Worm (Caenorhabditis elegans) whole organism, L2 larva: ENCODE results near the gene ech-6.

Experiments used
- C34F6.9 ChIP-seq: fragments of 150-350 bp; optimal IDR thresholded peaks from 2 replicates; lab custom pipeline; 2014; ENCODE audit warnings: missing biosample characterization, missing genetic modification characterization
- F13H6.1 ChIP-seq: sonication (generic microtip); optimal IDR thresholded peaks from 2 replicates; lab custom pipeline; 2016; ENCODE audit warnings: missing genetic modification characterization, missing compliant biosample characterization
- R02D3.7 ChIP-seq: fragments of 150-350 bp; optimal IDR thresholded peaks from 2 replicates; lab custom pipeline; 2014; ENCODE audit warnings: missing biosample characterization, missing genetic modification characterization
- Y55F3AM.14 ChIP-seq: fragments of 200-800 bp; sonication (Bioruptor generic); optimal IDR thresholded peaks from 2 replicates; lab custom pipeline; 2018; ENCODE audit warnings: mild to moderate bottlenecking, missing genetic modification characterization, missing compliant biosample characterization
- ZK546.5 ChIP-seq: sonication (generic microtip); optimal IDR thresholded peaks from 2 replicates; lab custom pipeline; 2017; ENCODE audit warnings: missing biosample characterization, missing genetic modification characterization
- alr-1 ChIP-seq: fragments of 150-350 bp; optimal IDR thresholded peaks from 2 replicates; lab custom pipeline; 2014; ENCODE audit warnings: missing biosample characterization, missing genetic modification characterization
- ama-1 ChIP-seq: fragments of 150-350 bp; optimal IDR thresholded peaks from 2 replicates; lab custom pipeline; 2018; ENCODE audit warnings: inconsistent platforms
- blmp-1 ChIP-seq: sonication (generic microtip); optimal IDR thresholded peaks from 2 replicates; lab custom pipeline; 2017; ENCODE audit warnings: missing genetic modification characterization, mild to moderate bottlenecking, missing compliant biosample characterization, antibody characterized with exemption, moderate library complexity; ENCODE audit not compliant: insufficient read depth
- ceh-16 ChIP-seq: fragments of 150-350 bp; optimal IDR thresholded peaks from 2 replicates; lab custom pipeline; 2014; ENCODE audit warnings: missing biosample characterization, missing genetic modification characterization
- ceh-82 ChIP-seq: fragments of 150-350 bp; optimal IDR thresholded peaks from 2 replicates; lab custom pipeline; 2014; ENCODE audit warnings: missing biosample characterization, missing genetic modification characterization
- crh-2 ChIP-seq: sonication (generic microtip); optimal IDR thresholded peaks from 2 replicates; lab custom pipeline; 2017; ENCODE audit warnings: missing biosample characterization, missing genetic modification characterization
- dmd-4 ChIP-seq: sonication (generic microtip); optimal IDR thresholded peaks from 2 replicates; lab custom pipeline; 2017; ENCODE audit warnings: missing biosample characterization, missing genetic modification characterization
- egl-27 ChIP-seq: sonication (generic microtip); optimal IDR thresholded peaks from 3 replicates; lab custom pipeline; 2017; ENCODE audit warnings: missing biosample characterization, missing genetic modification reagents, missing genetic modification characterization
- elt-1 ChIP-seq: fragments of 150-350 bp; optimal IDR thresholded peaks from 2 replicates; lab custom pipeline; 2014; ENCODE audit warnings: missing biosample characterization, missing genetic modification characterization
- elt-3 ChIP-seq: sonication (generic microtip); optimal IDR thresholded peaks from 2 replicates; lab custom pipeline; 2017; ENCODE audit warnings: missing biosample characterization, missing genetic modification characterization
- lin-13 ChIP-seq: fragments of 150-350 bp; optimal IDR thresholded peaks from 2 replicates; lab custom pipeline; 2014; ENCODE audit warnings: missing biosample characterization, missing genetic modification reagents, missing genetic modification characterization
- lin-39 ChIP-seq: fragments of 150-350 bp; optimal IDR thresholded peaks from 2 replicates; lab custom pipeline; 2014; ENCODE audit warnings: missing biosample characterization, missing genetic modification reagents, missing genetic modification characterization
- lsy-2 ChIP-seq, 2 experiments: fragments of 150-350 bp in 1 of 2; sonication (generic microtip) in 1 of 2; optimal IDR thresholded peaks; 2 replicates each; lab custom pipeline; 2014 to 2017; ENCODE audit warnings: missing biosample characterization in 2 of 2, missing genetic modification characterization in 2 of 2
- mbf-1 ChIP-seq: sonication (generic microtip); optimal IDR thresholded peaks from 2 replicates; lab custom pipeline; 2017; ENCODE audit warnings: missing biosample characterization, missing genetic modification characterization
- nhr-11 ChIP-seq: fragments of 150-350 bp; optimal IDR thresholded peaks from 2 replicates; lab custom pipeline; 2014; ENCODE audit warnings: missing biosample characterization, missing genetic modification characterization
- nhr-12 ChIP-seq: fragments of 150-350 bp; optimal IDR thresholded peaks from 2 replicates; lab custom pipeline; 2014; ENCODE audit warnings: missing biosample characterization, missing genetic modification characterization
- nhr-129 ChIP-seq: fragments of 150-350 bp; optimal IDR thresholded peaks from 2 replicates; lab custom pipeline; 2014; ENCODE audit warnings: missing biosample characterization, missing genetic modification characterization
- nhr-21 ChIP-seq: fragments of 150-350 bp; optimal IDR thresholded peaks from 2 replicates; lab custom pipeline; 2014; ENCODE audit warnings: missing biosample characterization, missing genetic modification characterization
- nhr-23 ChIP-seq: fragments of 150-350 bp; optimal IDR thresholded peaks from 2 replicates; lab custom pipeline; 2014; ENCODE audit warnings: missing biosample characterization, missing genetic modification reagents, missing genetic modification characterization
- nhr-237 ChIP-seq: fragments of 150-350 bp; optimal IDR thresholded peaks from 2 replicates; lab custom pipeline; 2014; ENCODE audit warnings: missing biosample characterization, missing genetic modification characterization
- nhr-25 ChIP-seq: fragments of 150-350 bp; sonication (generic microtip); optimal IDR thresholded peaks from 3 replicates; lab custom pipeline; 2014; ENCODE audit warnings: missing biosample characterization, missing genetic modification characterization
- nhr-77 ChIP-seq: fragments of 150-350 bp; optimal IDR thresholded peaks from 2 replicates; lab custom pipeline; 2014; ENCODE audit warnings: missing biosample characterization, missing genetic modification characterization
- skn-1 ChIP-seq: sonication (generic microtip); optimal IDR thresholded peaks from 2 replicates; lab custom pipeline; 2017; ENCODE audit warnings: missing biosample characterization, missing genetic modification characterization
- sma-3 ChIP-seq: sonication (generic microtip); optimal IDR thresholded peaks from 2 replicates; lab custom pipeline; 2016; ENCODE audit warnings: missing genetic modification reagents, missing genetic modification characterization, missing compliant biosample characterization
- sma-9 ChIP-seq, 2 experiments: fragments of 150-350 bp in 1 of 2; sonication (generic microtip) in 1 of 2; optimal IDR thresholded peaks; 2 replicates each; lab custom pipeline; 2014 to 2016; ENCODE audit warnings: missing genetic modification characterization in 2 of 2, mild to moderate bottlenecking in 1 of 2, missing biosample characterization in 1 of 2, missing compliant biosample characterization in 1 of 2, missing genetic modification reagents in 1 of 2, moderate library complexity in 1 of 2
- snpc-4 ChIP-seq: fragments of 150-350 bp; optimal IDR thresholded peaks from 2 replicates; lab custom pipeline; 2014; ENCODE audit warnings: missing biosample characterization, missing genetic modification characterization
- unc-39 ChIP-seq: fragments of 150-350 bp; optimal IDR thresholded peaks from 2 replicates; lab custom pipeline; 2014; ENCODE audit warnings: missing biosample characterization, missing genetic modification characterization
- unc-55 ChIP-seq: fragments of 150-350 bp; sonication (generic microtip); optimal IDR thresholded peaks from 3 replicates; lab custom pipeline; 2014; ENCODE audit warnings: missing biosample characterization, missing genetic modification reagents, missing genetic modification characterization
- unc-62 ChIP-seq: fragments of 150-350 bp; optimal IDR thresholded peaks from 2 replicates; lab custom pipeline; 2014; ENCODE audit warnings: missing biosample characterization, missing genetic modification reagents, missing genetic modification characterization
- ztf-4 ChIP-seq: fragments of 150-350 bp; optimal IDR thresholded peaks from 2 replicates; lab custom pipeline; 2014; ENCODE audit warnings: missing biosample characterization, missing genetic modification characterization

Gene ech-6

DNA sequence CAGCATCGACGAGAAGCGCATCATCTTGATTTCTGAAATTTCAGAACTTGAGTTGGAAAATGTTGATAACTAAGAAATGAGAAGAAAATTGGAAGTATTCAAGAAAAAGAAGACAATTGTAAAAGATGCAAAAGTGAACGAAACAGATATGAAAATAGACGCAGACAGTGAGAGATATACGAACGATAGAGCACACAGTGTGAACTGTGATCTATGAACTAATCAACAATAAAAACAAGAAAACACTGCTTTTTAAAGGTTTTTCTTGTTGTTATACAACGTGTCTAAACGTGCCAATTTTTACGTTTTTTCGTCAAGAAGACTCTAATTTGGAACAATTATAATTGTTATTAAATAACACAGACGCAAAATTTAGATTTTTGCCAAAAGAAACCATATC, at the start of gene ech-6:
TSS of gene ech-6 (minus strand) at position 32 of the 400 bp plus-strand sequence.
- TF ChIP-seq nhr-129, result peak; percentile 45
- no peak for TF ChIP-seq unc-62 (GFP tag; lab: Kevin White, UChicago)
- TF ChIP-seq nhr-23 (tag; lab: Kevin White, UChicago), result no peak
- no peak for TF ChIP-seq dmd-4 (tag; lab: Kevin White, UChicago)
- TF ChIP-seq sma-3 (GFP tag; lab: Kevin White, UChicago), result peak; percentile 44
- TF ChIP-seq sma-9 (GFP tag; optimal IDR thresholded peaks at IDR 0.05; lab: Kevin White, UChicago), result peak; percentile 84
- no peak for TF ChIP-seq sma-9 (tag; optimal IDR thresholded peaks at IDR 0.05; lab: Kevin White, UChicago)
- TF ChIP-seq crh-2, result peak; percentile 73
- no peak for TF ChIP-seq ceh-16 (tag; lab: Kevin White, UChicago)
- peak; percentile 10 for TF ChIP-seq unc-55 (GFP tag; lab: Kevin White, UChicago)
- TF ChIP-seq lsy-2 (tag; optimal IDR thresholded peaks at IDR 0.05; lab: Kevin White, UChicago), result peak in 1 of 2 experiments; percentile 60
- TF ChIP-seq mbf-1 (tag; lab: Kevin White, UChicago), result no peak
- peak; percentile 18 for TF ChIP-seq ama-1 (lab: Kevin White, UChicago)
- peak; percentile 52 for TF ChIP-seq C34F6.9 (tag; lab: Kevin White, UChicago)
- TF ChIP-seq lin-13 (GFP tag; lab: Kevin White, UChicago), result no peak
- TF ChIP-seq, all 48 proteins: peak for 8

DNA sequence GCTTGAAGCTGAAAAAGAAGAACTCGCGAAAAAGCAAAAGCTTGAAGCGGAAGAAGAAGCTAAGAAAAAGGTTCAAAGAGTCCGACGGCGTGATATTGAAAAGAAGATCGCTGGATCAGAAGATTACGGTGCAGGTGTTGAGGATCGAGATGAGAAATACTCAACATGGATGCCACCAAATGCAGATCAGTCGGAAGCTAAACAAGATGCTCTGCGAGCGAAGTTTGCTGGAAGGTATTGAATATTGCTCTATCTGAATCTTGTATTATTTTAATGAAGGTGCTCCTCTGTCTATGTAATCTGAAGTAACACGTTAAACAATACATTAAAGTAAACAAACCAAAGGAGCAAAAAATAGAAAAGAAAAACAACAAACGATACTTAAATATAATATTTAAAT, 49.4 kb upstream of the ech-6 start:
- TF ChIP-seq blmp-1 (tag; lab: Kevin White, UChicago), result no peak
- no peak for TF ChIP-seq sma-3 (GFP tag; lab: Kevin White, UChicago)
- no peak for TF ChIP-seq ceh-16 (tag; lab: Kevin White, UChicago)
- TF ChIP-seq nhr-129, result no peak
- TF ChIP-seq ceh-82 (tag; lab: Kevin White, UChicago), result no peak
- TF ChIP-seq crh-2, result no peak
- TF ChIP-seq dmd-4 (tag; lab: Kevin White, UChicago), result no peak
- TF ChIP-seq ztf-4 (tag; lab: Kevin White, UChicago), result no peak
- TF ChIP-seq snpc-4 (tag; lab: Kevin White, UChicago), result no peak
- TF ChIP-seq ZK546.5, result no peak

DNA sequence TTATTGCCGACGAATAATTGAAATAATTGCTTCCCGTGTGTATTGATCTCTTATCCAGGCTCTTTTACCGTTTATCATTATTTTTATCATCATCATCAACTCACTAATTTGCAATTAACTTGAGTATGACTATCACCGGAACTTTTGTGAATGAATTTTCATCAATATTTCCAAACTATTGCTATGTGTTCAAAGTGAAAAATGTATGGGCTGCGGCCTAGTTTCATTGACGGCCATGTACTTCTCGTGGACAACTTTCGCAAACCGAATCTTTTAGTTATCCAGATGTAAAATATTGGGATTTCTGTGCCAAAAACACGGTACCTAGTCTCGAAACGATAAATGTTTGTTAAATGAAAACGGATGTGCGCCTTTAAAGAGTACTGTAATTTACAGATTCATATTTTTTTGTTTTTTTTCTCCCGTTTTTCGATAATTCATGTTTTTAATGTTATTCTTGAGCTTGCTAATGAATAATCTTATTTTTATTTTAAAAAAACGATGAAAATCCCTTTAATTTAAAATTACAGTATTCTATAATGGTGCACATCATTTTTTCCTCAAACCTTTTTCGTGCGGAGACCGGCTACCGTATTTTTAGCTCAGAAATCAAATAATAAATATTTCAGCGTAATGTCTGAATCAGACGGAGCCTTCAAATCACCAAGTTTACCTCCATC, 45.9 kb upstream of the ech-6 start, which contains the start of gene ZK632.2:
TSS of gene ZK632.2 (plus strand) at position 630 of the 680 bp plus-strand sequence.
- no peak for TF ChIP-seq sma-3 (GFP tag; lab: Kevin White, UChicago)
- no peak for TF ChIP-seq F13H6.1
- no peak for TF ChIP-seq Y55F3AM.14 (GFP tag; lab: Kevin White, UChicago)
- no peak for TF ChIP-seq skn-1
- TF ChIP-seq elt-1 (tag; lab: Kevin White, UChicago), result no peak
- TF ChIP-seq R02D3.7 (tag; lab: Kevin White, UChicago), result no peak
- no peak for TF ChIP-seq lin-39 (tag; lab: Kevin White, UChicago)
- TF ChIP-seq ama-1 (lab: Kevin White, UChicago), result no peak
- no peak for TF ChIP-seq nhr-237 (tag; lab: Kevin White, UChicago)
- TF ChIP-seq nhr-129, result peak; percentile 13
- TF ChIP-seq nhr-25, result no peak
- TF ChIP-seq unc-62 (GFP tag; lab: Kevin White, UChicago), result no peak
- no peak for TF ChIP-seq C34F6.9 (tag; lab: Kevin White, UChicago)
- TF ChIP-seq unc-39, result no peak
- peak in 1 of 2 experiments; percentile 17 for TF ChIP-seq lsy-2 (tag; optimal IDR thresholded peaks at IDR 0.05; lab: Kevin White, UChicago)

DNA sequence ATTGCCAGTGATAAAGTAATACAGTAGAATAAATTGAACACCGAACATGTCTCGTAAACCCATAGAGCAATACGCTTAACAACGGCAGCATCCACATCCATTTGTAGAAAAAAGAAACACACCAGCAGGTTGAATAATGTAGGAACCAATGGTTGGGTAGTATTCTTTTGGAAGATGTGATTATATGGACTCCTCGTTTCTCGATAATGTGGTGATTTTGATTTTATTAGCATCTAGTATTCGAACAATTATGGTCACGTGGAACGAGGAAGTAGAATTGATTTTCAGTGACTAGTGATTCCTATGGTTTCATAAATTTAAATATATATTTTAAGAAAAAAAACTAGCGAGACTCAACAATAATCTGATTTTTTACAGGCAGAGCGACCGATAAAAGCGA, 43.8 kb upstream of the ech-6 start, which contains the start of gene srxa-10:
TSS of gene srxa-10 (minus strand) at position 101 of the 400 bp plus-strand sequence.
- TF ChIP-seq lsy-2 (tag; optimal IDR thresholded peaks at IDR 0.05; lab: Kevin White, UChicago) (no peak), C34F6.9 (tag; lab: Kevin White, UChicago) (no peak), egl-27 (tag; lab: Kevin White, UChicago) (no peak), nhr-77 (tag; lab: Kevin White, UChicago) (no peak), elt-1 (tag; lab: Kevin White, UChicago) (no peak), dmd-4 (tag; lab: Kevin White, UChicago) (no peak), R02D3.7 (tag; lab: Kevin White, UChicago) (no peak), nhr-12 (no peak), nhr-11 (no peak), nhr-25 (no peak), alr-1 (tag; lab: Kevin White, UChicago) (no peak), unc-39 (no peak), nhr-21 (no peak), elt-3 (tag; lab: Kevin White, UChicago) (no peak)
